Worm (Caenorhabditis elegans): ENCODE results near the gene F52H2.15.

F52H2.15 gene

DNA sequence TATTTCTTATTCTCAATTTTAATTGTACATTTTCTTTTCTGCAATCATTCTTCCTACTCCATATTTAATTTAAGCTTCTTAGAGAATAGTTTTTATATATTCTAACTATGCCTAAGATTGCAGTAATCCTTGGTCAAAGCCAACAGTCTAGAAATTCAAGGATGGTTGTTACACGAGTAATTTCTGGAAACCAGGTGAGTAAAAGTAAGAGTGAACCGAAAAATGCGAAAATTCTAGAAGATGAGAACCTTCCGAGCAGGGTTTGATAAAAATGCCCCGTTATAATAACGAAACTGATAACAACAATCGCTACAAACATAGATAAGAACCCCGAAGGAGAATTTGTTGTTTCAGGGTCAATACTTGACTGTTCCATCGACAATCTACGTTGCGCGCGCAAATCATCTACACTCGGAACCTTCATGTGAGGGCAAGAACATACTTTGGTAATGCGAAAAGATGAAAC lies at the start of gene F52H2.15:
TSS of gene F52H2.15 (plus strand) at position 51 of the 466 bp plus-strand sequence.
- TF ChIP-seq elt-2 (tag; optimal IDR thresholded peaks at IDR 0.05): peak; percentile 91
- no peak for TF ChIP-seq ceh-19 (GFP tag; optimal IDR thresholded peaks at IDR 0.05)
- no peak for TF ChIP-seq ceh-34 (tag; optimal IDR thresholded peaks at IDR 0.05)

- TF ChIP-seq unc-42 (tag; optimal IDR thresholded peaks at IDR 0.05) (peak; percentile 60), pax-1 (tag; optimal IDR thresholded peaks at IDR 0.05) (no peak)
Measured at ce11 chrX:2516949-2517696, 48.0 kb upstream of the F52H2.15 start.

DNA sequence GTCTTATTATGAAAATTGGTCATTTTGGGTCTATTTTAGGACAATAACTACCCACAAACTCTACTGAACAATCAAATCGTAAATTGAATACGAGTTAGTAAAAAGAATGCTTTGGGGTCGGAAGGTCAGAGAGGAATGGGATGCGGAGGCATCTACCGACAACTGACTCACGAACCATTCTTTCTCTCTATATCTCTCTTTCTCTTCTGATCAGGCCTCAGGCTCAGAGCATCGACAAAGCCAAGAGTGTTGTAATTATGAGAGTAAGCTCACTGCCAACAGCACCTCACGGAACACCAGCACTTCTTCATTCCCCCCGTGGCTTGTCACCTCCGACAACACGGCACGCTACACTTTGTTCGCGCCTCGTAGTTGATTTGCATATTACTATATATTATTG lies 44.7 kb upstream of the F52H2.15 start:
- TF ChIP-seq ttx-3 (tag; optimal IDR thresholded peaks at IDR 0.05): no peak
- peak; percentile 43 for TF ChIP-seq unc-55 (GFP tag; optimal IDR thresholded peaks at IDR 0.05)
- TF ChIP-seq elt-2 (tag; optimal IDR thresholded peaks at IDR 0.05): no peak
- peak; percentile 36 for TF ChIP-seq rnt-1 (tag; optimal IDR thresholded peaks at IDR 0.05)

ce11 chrX:2522658-2523057 lies 42.5 kb upstream of the F52H2.15 start:
- TF ChIP-seq fax-1 (tag; optimal IDR thresholded peaks at IDR 0.05) (no peak), unc-42 (tag; optimal IDR thresholded peaks at IDR 0.05) (peak; percentile 68)

DNA sequence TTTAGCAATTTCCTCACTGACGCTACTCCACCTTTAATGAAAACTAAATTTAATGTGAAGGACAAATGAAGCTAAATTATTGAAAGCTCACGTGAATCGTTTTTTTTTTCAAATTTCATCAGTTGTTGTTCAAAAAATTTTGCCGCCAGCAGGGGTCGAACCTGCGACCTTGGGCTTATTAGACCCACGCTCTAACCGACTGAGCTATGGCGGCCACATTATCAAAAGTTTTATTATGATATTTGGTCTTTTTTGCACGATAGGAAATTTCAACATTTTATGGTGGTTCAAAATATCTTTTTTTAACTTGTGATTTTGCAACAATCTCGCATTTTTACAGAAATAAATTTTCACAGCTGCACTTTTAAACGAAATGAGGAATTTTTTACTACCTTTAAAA lies 39.1 kb upstream of the F52H2.15 start:
- no peak for TF ChIP-seq fkh-6 (tag; optimal IDR thresholded peaks at IDR 0.05)
- no peak for TF ChIP-seq odd-2 (tag; optimal IDR thresholded peaks at IDR 0.05)
- TF ChIP-seq mec-3 (tag; optimal IDR thresholded peaks at IDR 0.05; ENCODE audit: borderline replicate concordance): no peak
- no peak for TF ChIP-seq ceh-45 (GFP tag; IDR thresholded peaks at IDR 0.05)
- TF ChIP-seq zip-5 (tag; optimal IDR thresholded peaks at IDR 0.05): no peak
- no peak for TF ChIP-seq ceh-30 (tag; optimal IDR thresholded peaks at IDR 0.05)
- TF ChIP-seq pax-1 (tag; optimal IDR thresholded peaks at IDR 0.05): no peak
- TF ChIP-seq C08G9.2 (tag; optimal IDR thresholded peaks at IDR 0.05): no peak
- no peak for TF ChIP-seq elt-4 (tag; optimal IDR thresholded peaks at IDR 0.05)
- no peak for TF ChIP-seq syd-9 (tag; optimal IDR thresholded peaks at IDR 0.05)
- no peak for TF ChIP-seq rnt-1 (tag; optimal IDR thresholded peaks at IDR 0.05)
- no peak for TF ChIP-seq sox-2 (GFP tag; IDR thresholded peaks at IDR 0.05)
- TF ChIP-seq pat-9 (tag; optimal IDR thresholded peaks at IDR 0.05): no peak
- TF ChIP-seq tbx-7 (tag; optimal IDR thresholded peaks at IDR 0.05): no peak
- no peak for TF ChIP-seq ceh-9 (tag; optimal IDR thresholded peaks at IDR 0.05)
- no peak for TF ChIP-seq ztf-16 (tag; optimal IDR thresholded peaks at IDR 0.05)
- no peak for TF ChIP-seq lim-6 (tag; optimal IDR thresholded peaks at IDR 0.05)
- no peak for TF ChIP-seq nfya-1 (tag; optimal IDR thresholded peaks at IDR 0.05)

- TF ChIP-seq unc-55 (GFP tag; optimal IDR thresholded peaks at IDR 0.05): no peak
- no peak for TF ChIP-seq ceh-22 (tag; optimal IDR thresholded peaks at IDR 0.05)
- TF ChIP-seq ceh-31 (tag; optimal IDR thresholded peaks at IDR 0.05): no peak
- no peak for TF ChIP-seq nhr-11 (tag; optimal IDR thresholded peaks at IDR 0.05)
- no peak for TF ChIP-seq pha-4 (tag; optimal IDR thresholded peaks at IDR 0.05)
- TF ChIP-seq unc-86 (tag; optimal IDR thresholded peaks at IDR 0.05): no peak
- TF ChIP-seq ref-2 (tag; optimal IDR thresholded peaks at IDR 0.05): no peak
- no peak for TF ChIP-seq hlh-30 (tag; optimal IDR thresholded peaks at IDR 0.05; ENCODE audit: insufficient read depth)
- no peak for TF ChIP-seq ceh-24 (tag; optimal IDR thresholded peaks at IDR 0.05)
- TF ChIP-seq sox-2 (GFP tag; IDR thresholded peaks at IDR 0.05): no peak
- TF ChIP-seq ztf-16 (tag; optimal IDR thresholded peaks at IDR 0.05): no peak
- TF ChIP-seq ceh-30 (tag; optimal IDR thresholded peaks at IDR 0.05): no peak
- no peak for TF ChIP-seq madf-2 (tag; optimal IDR thresholded peaks at IDR 0.05)
- no peak for TF ChIP-seq unc-42 (tag; optimal IDR thresholded peaks at IDR 0.05)
- no peak for TF ChIP-seq ceh-2 (tag; optimal IDR thresholded peaks at IDR 0.05)
- TF ChIP-seq eyg-1 (tag; optimal IDR thresholded peaks at IDR 0.05): no peak
- TF ChIP-seq ttx-3 (tag; optimal IDR thresholded peaks at IDR 0.05): no peak
- no peak for TF ChIP-seq mec-3 (tag; optimal IDR thresholded peaks at IDR 0.05; ENCODE audit: borderline replicate concordance)
Measured at ce11 chrX:2527194-2527593, 38.0 kb upstream of the F52H2.15 start.
